Worm (Caenorhabditis elegans): ENCODE results near the gene cyn-1.

The cyn-1 gene

ce11 chrV:14350949-14351348 is 4.9 kb upstream of the cyn-1 start:
- TF ChIP-seq lin-32 (GFP tag; optimal IDR thresholded peaks at IDR 0.05), result no peak
- no peak for TF ChIP-seq ceh-43 (GFP tag; optimal IDR thresholded peaks at IDR 0.05)
- TF ChIP-seq ztf-11 (tag; optimal IDR thresholded peaks at IDR 0.05), result peak; percentile 12
- TF ChIP-seq ces-1 (GFP tag; optimal IDR thresholded peaks at IDR 0.05), result peak; percentile 9
- no peak for TF ChIP-seq zip-8 (tag; optimal IDR thresholded peaks at IDR 0.05)
- no peak for TF ChIP-seq lin-13 (tag; optimal IDR thresholded peaks at IDR 0.05)
- no peak for TF ChIP-seq unc-120 (tag; optimal IDR thresholded peaks at IDR 0.05; ENCODE audit: poor library complexity, severe bottlenecking)
- TF ChIP-seq flh-1 (GFP tag; optimal IDR thresholded peaks at IDR 0.05), result no peak
- no peak for TF ChIP-seq mab-5 (tag; optimal IDR thresholded peaks at IDR 0.05)
- TF ChIP-seq nhr-76 (tag; optimal IDR thresholded peaks at IDR 0.05), result no peak
- peak; percentile 31 for TF ChIP-seq lsy-2 (tag; optimal IDR thresholded peaks at IDR 0.05)
- no peak for TF ChIP-seq bed-3 (GFP tag; optimal IDR thresholded peaks at IDR 0.05)
- peak; percentile 32 for TF ChIP-seq ceh-83 (GFP tag; optimal IDR thresholded peaks at IDR 0.05)
- no peak for TF ChIP-seq ceh-39 (tag; optimal IDR thresholded peaks at IDR 0.05)
- TF ChIP-seq unc-39 (tag; optimal IDR thresholded peaks at IDR 0.05), result no peak
- TF ChIP-seq blmp-1 (tag; optimal IDR thresholded peaks at IDR 0.05), result no peak
- no peak for TF ChIP-seq hlh-1 (tag; optimal IDR thresholded peaks at IDR 0.05)
- TF ChIP-seq sptf-1 (tag; optimal IDR thresholded peaks at IDR 0.05), result no peak
- no peak for TF ChIP-seq nhr-28 (tag; optimal IDR thresholded peaks at IDR 0.05)
- TF ChIP-seq mls-2 (tag; optimal IDR thresholded peaks at IDR 0.05), result no peak
- no peak for TF ChIP-seq elt-3 (tag; optimal IDR thresholded peaks at IDR 0.05)
- no peak for TF ChIP-seq pha-4 (tag; optimal IDR thresholded peaks at IDR 0.05)
- peak; percentile 9 for TF ChIP-seq unc-62 (GFP tag; optimal IDR thresholded peaks at IDR 0.05)
- peak; percentile 6 for TF ChIP-seq mep-1 (tag; optimal IDR thresholded peaks at IDR 0.05)
- TF ChIP-seq nhr-237 (tag; optimal IDR thresholded peaks at IDR 0.05), result peak; percentile 56
- no peak for TF ChIP-seq nhr-12 (tag; optimal IDR thresholded peaks at IDR 0.05)
- TF ChIP-seq sem-2 (GFP tag; optimal IDR thresholded peaks at IDR 0.05), result no peak
- no peak for TF ChIP-seq cnd-1 (tag; optimal IDR thresholded peaks at IDR 0.05)
- TF ChIP-seq nhr-2 (tag; optimal IDR thresholded peaks at IDR 0.05), result no peak
- no peak for TF ChIP-seq elt-1 (tag; optimal IDR thresholded peaks at IDR 0.05; ENCODE audit: borderline replicate concordance, insufficient read depth)
- TF ChIP-seq drap-1 (GFP tag; optimal IDR thresholded peaks at IDR 0.05), result peak; percentile 58
- TF ChIP-seq M03D4.4 (tag; optimal IDR thresholded peaks at IDR 0.05), result peak; percentile 2
- TF ChIP-seq tbx-8 (GFP tag; optimal IDR thresholded peaks at IDR 0.05), result no peak
- TF ChIP-seq ham-2 (GFP tag; optimal IDR thresholded peaks at IDR 0.05), result peak; percentile 54
- TF ChIP-seq snpc-4 (tag; optimal IDR thresholded peaks at IDR 0.05), result no peak

- TF ChIP-seq cnd-1 (tag; optimal IDR thresholded peaks at IDR 0.05), result no peak
- no peak for TF ChIP-seq elt-3 (tag; optimal IDR thresholded peaks at IDR 0.05)
Measured at ce11 chrV:14351629-14352028, 4.2 kb upstream of the cyn-1 start, which contains the start of gene vha-13. Gene vha-13, plus strand, starts transcription at chrV:14351709.

- TF ChIP-seq nhr-2 (tag; optimal IDR thresholded peaks at IDR 0.05), result no peak
- TF ChIP-seq lin-13 (tag; optimal IDR thresholded peaks at IDR 0.05), result no peak
- TF ChIP-seq lin-32 (GFP tag; optimal IDR thresholded peaks at IDR 0.05), result no peak
- TF ChIP-seq unc-120 (tag; optimal IDR thresholded peaks at IDR 0.05; ENCODE audit: poor library complexity, severe bottlenecking), result no peak
- TF ChIP-seq drap-1 (GFP tag; optimal IDR thresholded peaks at IDR 0.05), result peak; percentile 26
- no peak for TF ChIP-seq snpc-4 (tag; optimal IDR thresholded peaks at IDR 0.05)
- TF ChIP-seq M03D4.4 (tag; optimal IDR thresholded peaks at IDR 0.05), result no peak
- no peak for TF ChIP-seq unc-39 (tag; optimal IDR thresholded peaks at IDR 0.05)
Measured at ce11 chrV:14352032-14352431, 3.8 kb upstream of the cyn-1 start.

DNA sequence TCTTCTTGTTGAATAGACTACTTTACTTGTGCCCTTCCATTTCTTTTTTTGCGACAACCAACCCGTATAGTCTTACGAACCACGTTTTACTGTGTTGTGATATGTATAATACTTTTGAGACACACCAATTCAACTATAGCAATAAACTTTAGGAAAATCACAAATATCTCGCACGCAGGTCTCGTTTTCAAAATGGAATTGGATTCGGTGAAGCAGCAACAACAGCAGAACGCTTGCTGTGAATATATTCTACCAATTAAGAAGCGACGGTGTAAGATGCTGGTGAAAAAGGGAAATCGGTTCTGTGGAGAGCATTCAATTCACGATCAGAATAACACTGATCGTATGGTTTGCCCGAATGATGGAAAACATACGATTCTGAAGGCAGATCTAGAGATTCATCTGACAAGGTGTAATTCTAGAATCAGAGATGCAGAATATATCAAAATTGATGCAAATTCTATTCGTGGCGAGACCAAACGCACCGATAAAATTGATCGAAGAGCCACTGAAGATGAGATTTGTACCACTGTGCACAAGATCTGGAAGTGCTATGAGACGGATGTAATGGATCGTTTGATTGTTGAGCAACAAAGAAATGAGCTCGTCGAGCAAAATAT is 1.5 kb upstream of the cyn-1 start, which contains the start of gene Y49A3A.3:
Gene Y49A3A.3, plus strand, starts transcription at position 153 of the 620 bp plus-strand sequence.
- TF ChIP-seq flh-1 (GFP tag; optimal IDR thresholded peaks at IDR 0.05), result no peak
- TF ChIP-seq sem-2 (GFP tag; optimal IDR thresholded peaks at IDR 0.05), result no peak
- no peak for TF ChIP-seq mep-1 (tag; optimal IDR thresholded peaks at IDR 0.05)
- TF ChIP-seq hlh-1 (tag; optimal IDR thresholded peaks at IDR 0.05), result no peak
- TF ChIP-seq mls-2 (tag; optimal IDR thresholded peaks at IDR 0.05), result no peak
- no peak for TF ChIP-seq tbx-8 (GFP tag; optimal IDR thresholded peaks at IDR 0.05)
- no peak for TF ChIP-seq ceh-83 (GFP tag; optimal IDR thresholded peaks at IDR 0.05)
- no peak for TF ChIP-seq nhr-237 (tag; optimal IDR thresholded peaks at IDR 0.05)
- TF ChIP-seq bed-3 (GFP tag; optimal IDR thresholded peaks at IDR 0.05), result no peak
- TF ChIP-seq unc-39 (tag; optimal IDR thresholded peaks at IDR 0.05), result no peak
- TF ChIP-seq blmp-1 (tag; optimal IDR thresholded peaks at IDR 0.05), result no peak
- TF ChIP-seq ceh-39 (tag; optimal IDR thresholded peaks at IDR 0.05), result no peak
- no peak for TF ChIP-seq lin-32 (GFP tag; optimal IDR thresholded peaks at IDR 0.05)
- TF ChIP-seq nhr-28 (tag; optimal IDR thresholded peaks at IDR 0.05), result no peak
- no peak for TF ChIP-seq ztf-11 (tag; optimal IDR thresholded peaks at IDR 0.05)
- TF ChIP-seq ceh-43 (GFP tag; optimal IDR thresholded peaks at IDR 0.05), result no peak
- TF ChIP-seq elt-3 (tag; optimal IDR thresholded peaks at IDR 0.05), result no peak
- TF ChIP-seq M03D4.4 (tag; optimal IDR thresholded peaks at IDR 0.05), result no peak

Data from whole organism, mixed stage, embryonic.